Worm (Caenorhabditis elegans) whole organism, young adult: Measurements from ENCODE around the gene srd-43.

Source experiments
- C06A6.2 ChIP-seq: fragments of 200-800 bp; sonication (Bioruptor generic); conservative IDR thresholded peaks from 2 replicates; pipeline ENCODE4 v1.3.6; 2022; ENCODE audit warnings: missing genetic modification characterization, missing compliant biosample characterization
- D2030.7 ChIP-seq: fragments of 200-800 bp; sonication (Bioruptor generic); IDR thresholded peaks from 2 replicates; pipeline ENCODE4 v1.3.6; 2022; ENCODE audit warnings: missing genetic modification reagents, missing genetic modification characterization, missing compliant biosample characterization
- F22D6.2 ChIP-seq: sonication (generic microtip); optimal IDR thresholded peaks from 2 replicates; lab custom pipeline; 2016; ENCODE audit warnings: mild to moderate bottlenecking, missing genetic modification characterization, missing compliant biosample characterization
- F33H1.4 ChIP-seq: fragments of 200-800 bp; sonication (Bioruptor generic); IDR thresholded peaks from 2 replicates; pipeline ENCODE4 v1.3.6; 2022; ENCODE audit warnings: missing genetic modification reagents, missing genetic modification characterization, missing compliant biosample characterization
- K12H6.12 ChIP-seq: fragments of 200-800 bp; sonication (Bioruptor generic); optimal IDR thresholded peaks from 2 replicates; lab custom pipeline; 2018; ENCODE audit warnings: mild to moderate bottlenecking, missing genetic modification characterization, missing compliant biosample characterization
- Y53G8AR.9 ChIP-seq: fragments of 200-800 bp; sonication (Bioruptor generic); conservative IDR thresholded peaks from 2 replicates; pipeline ENCODE4 v1.3.6; 2022; ENCODE audit warnings: missing genetic modification reagents, missing genetic modification characterization, missing compliant biosample characterization
- Y95B8A.8 ChIP-seq: fragments of 200-800 bp; sonication (Bioruptor generic); IDR thresholded peaks from 2 replicates; pipeline ENCODE4 v1.3.6; 2022; ENCODE audit warnings: missing genetic modification reagents, missing genetic modification characterization, missing compliant biosample characterization
- ZK185.1 ChIP-seq: sonication (generic microtip); optimal IDR thresholded peaks from 2 replicates; lab custom pipeline; 2016; ENCODE audit warnings: mild to moderate bottlenecking, missing genetic modification characterization, missing compliant biosample characterization; ENCODE audit not compliant: poor library complexity, severe bottlenecking
- atf-7 ChIP-seq: sonication (generic microtip); optimal IDR thresholded peaks from 2 replicates; lab custom pipeline; 2017; ENCODE audit warnings: mild to moderate bottlenecking, missing genetic modification characterization, missing compliant biosample characterization
- attf-5 ChIP-seq: fragments of 200-800 bp; sonication (Bioruptor generic); optimal IDR thresholded peaks from 2 replicates; lab custom pipeline; 2018; ENCODE audit warnings: mild to moderate bottlenecking, missing genetic modification characterization, missing compliant biosample characterization
- ccch-3 ChIP-seq: fragments of 200-800 bp; sonication (Bioruptor generic); optimal IDR thresholded peaks from 2 replicates; lab custom pipeline; 2018; ENCODE audit warnings: mild to moderate bottlenecking, missing genetic modification characterization, missing compliant biosample characterization
- cebp-1 ChIP-seq, 2 experiments: fragments of 200-800 bp in 1 of 2; sonication (Bioruptor generic) in 1 of 2; sonication (generic microtip) in 1 of 2; IDR thresholded peaks in 1 of 2; optimal IDR thresholded peaks in 1 of 2; 2 replicates each; pipeline versions ENCODE4 v1.3.6 to Lab custom; 2017 to 2022; ENCODE audit warnings: missing compliant biosample characterization in 2 of 2, missing genetic modification characterization in 2 of 2, mild to moderate bottlenecking in 1 of 2, missing genetic modification reagents in 1 of 2, moderate library complexity in 1 of 2
- ceh-100 ChIP-seq: fragments of 200-800 bp; sonication (Bioruptor generic); IDR thresholded peaks from 2 replicates; pipeline ENCODE4 v1.3.6; 2022; ENCODE audit warnings: missing genetic modification reagents, missing genetic modification characterization, missing compliant biosample characterization
- ceh-27 ChIP-seq: fragments of 200-800 bp; sonication (Bioruptor generic); optimal IDR thresholded peaks from 2 replicates; lab custom pipeline; 2018; ENCODE audit warnings: mild to moderate bottlenecking, missing genetic modification characterization, moderate library complexity, missing compliant biosample characterization
- ceh-58 ChIP-seq: fragments of 200-800 bp; sonication (Bioruptor generic); IDR thresholded peaks from 2 replicates; pipeline ENCODE4 v1.3.6; 2022; ENCODE audit warnings: missing genetic modification characterization, missing compliant biosample characterization
- ceh-79 ChIP-seq: sonication (generic microtip); optimal IDR thresholded peaks from 2 replicates; lab custom pipeline; 2017; ENCODE audit warnings: mild to moderate bottlenecking, missing genetic modification characterization, missing compliant biosample characterization
- chd-7 ChIP-seq: sonication (generic microtip); optimal IDR thresholded peaks from 2 replicates; lab custom pipeline; 2016; ENCODE audit warnings: mild to moderate bottlenecking, missing genetic modification characterization, moderate library complexity, missing compliant biosample characterization
- die-1 ChIP-seq: sonication (generic microtip); optimal IDR thresholded peaks from 2 replicates; lab custom pipeline; 2016; ENCODE audit warnings: missing genotype, mild to moderate bottlenecking, missing genetic modification characterization, missing compliant biosample characterization
- dpff-1 ChIP-seq: sonication (generic microtip); optimal IDR thresholded peaks from 2 replicates; lab custom pipeline; 2017; ENCODE audit warnings: mild to moderate bottlenecking, missing genetic modification characterization, missing compliant biosample characterization
- egl-44 ChIP-seq: fragments of 200-800 bp; sonication (Bioruptor generic); IDR thresholded peaks from 2 replicates; pipeline ENCODE4 v1.3.6; 2022; ENCODE audit warnings: missing genetic modification reagents, missing genetic modification characterization, missing compliant biosample characterization
- fkh-3 ChIP-seq: sonication (generic microtip); optimal IDR thresholded peaks from 2 replicates; lab custom pipeline; 2016; ENCODE audit warnings: mild to moderate bottlenecking, missing genetic modification characterization, missing compliant biosample characterization
- gei-17 ChIP-seq: fragments of 200-800 bp; sonication (Bioruptor generic); optimal IDR thresholded peaks from 2 replicates; lab custom pipeline; 2018; ENCODE audit warnings: mild to moderate bottlenecking, missing genetic modification characterization, missing compliant biosample characterization
- him-1 ChIP-seq: sonication (generic microtip); optimal IDR thresholded peaks from 2 replicates; lab custom pipeline; 2016; ENCODE audit warnings: missing genotype, missing genetic modification reagents, missing genetic modification characterization, missing compliant biosample characterization
- lag-1 ChIP-seq: fragments of 200-800 bp; sonication (Bioruptor generic); IDR thresholded peaks from 2 replicates; pipeline ENCODE4 v1.3.6; 2022; ENCODE audit warnings: missing genetic modification reagents, missing genetic modification characterization, missing compliant biosample characterization
- let-607 ChIP-seq, 2 experiments: fragments of 200-800 bp in 1 of 2; sonication (Bioruptor generic) in 1 of 2; sonication (generic microtip) in 1 of 2; optimal IDR thresholded peaks; 2 replicates each; lab custom pipeline; 2016 to 2018; ENCODE audit warnings: mild to moderate bottlenecking in 2 of 2, missing compliant biosample characterization in 2 of 2, missing genetic modification characterization in 2 of 2, moderate library complexity in 2 of 2, missing genotype in 1 of 2
- lin-26 ChIP-seq: fragments of 200-800 bp; sonication (Bioruptor generic); IDR thresholded peaks from 2 replicates; pipeline ENCODE4 v1.3.6; 2022; ENCODE audit warnings: missing genetic modification reagents, missing genetic modification characterization, missing compliant biosample characterization
- lin-35 ChIP-seq, 3 experiments: fragments of 150-350 bp in 2 of 3; sonication (generic microtip) in 1 of 3; optimal IDR thresholded peaks; 2 replicates each; lab custom pipeline; 2014 to 2018; ENCODE audit warnings: missing biosample characterization in 3 of 3, missing genetic modification characterization in 3 of 3, missing genetic modification reagents in 3 of 3
- lin-40 ChIP-seq: sonication (generic microtip); optimal IDR thresholded peaks from 2 replicates; lab custom pipeline; 2016; ENCODE audit warnings: missing genetic modification characterization, mild to moderate bottlenecking, missing compliant biosample characterization, missing genotype, missing genetic modification reagents
- lin-54 ChIP-seq: fragments of 200-800 bp; sonication (Bioruptor generic); optimal IDR thresholded peaks from 2 replicates; lab custom pipeline; 2018; ENCODE audit warnings: mild to moderate bottlenecking, missing genetic modification characterization, missing compliant biosample characterization
- madf-10 ChIP-seq: sonication (generic microtip); optimal IDR thresholded peaks from 2 replicates; lab custom pipeline; 2016; ENCODE audit warnings: mild to moderate bottlenecking, missing genetic modification characterization, missing compliant biosample characterization
- madf-3 ChIP-seq: fragments of 200-800 bp; sonication (Bioruptor generic); IDR thresholded peaks from 2 replicates; pipeline ENCODE4 v1.3.6; 2022; ENCODE audit warnings: missing genetic modification reagents, missing genetic modification characterization, missing compliant biosample characterization
- madf-8 ChIP-seq: fragments of 200-800 bp; sonication (Bioruptor generic); conservative IDR thresholded peaks from 2 replicates; pipeline ENCODE4 v1.3.6; 2022; ENCODE audit warnings: missing genetic modification reagents, missing genetic modification characterization, missing compliant biosample characterization
- mes-4 ChIP-seq: sonication (generic microtip); optimal IDR thresholded peaks from 2 replicates; lab custom pipeline; 2016; ENCODE audit warnings: missing genotype, missing genetic modification characterization, missing compliant biosample characterization
- mxl-1 ChIP-seq: sonication (generic microtip); optimal IDR thresholded peaks from 2 replicates; lab custom pipeline; 2016; ENCODE audit warnings: missing genetic modification characterization, missing compliant biosample characterization
- nhr-80 ChIP-seq: sonication (generic microtip); optimal IDR thresholded peaks from 2 replicates; lab custom pipeline; 2016; ENCODE audit warnings: missing genetic modification characterization, missing compliant biosample characterization
- nhr-90 ChIP-seq: sonication (generic microtip); optimal IDR thresholded peaks from 2 replicates; lab custom pipeline; 2016; ENCODE audit warnings: missing genotype, mild to moderate bottlenecking, missing genetic modification characterization, missing compliant biosample characterization
- pha-4 ChIP-seq: fragments of 150-350 bp; sonication (generic microtip); optimal IDR thresholded peaks from 2 replicates; lab custom pipeline; 2014; ENCODE audit warnings: missing biosample characterization, missing genetic modification reagents, missing genetic modification characterization
- rec-8 ChIP-seq, 2 experiments: sonication (generic microtip); optimal IDR thresholded peaks; 2 replicates each; lab custom pipeline; 2016; ENCODE audit warnings: mild to moderate bottlenecking in 2 of 2, missing genetic modification characterization in 2 of 2, missing genetic modification reagents in 2 of 2, missing genotype in 2 of 2, missing biosample characterization in 1 of 2, missing compliant biosample characterization in 1 of 2, moderate library complexity in 1 of 2
- snpc-1.1 ChIP-seq: sonication (generic microtip); optimal IDR thresholded peaks from 2 replicates; lab custom pipeline; 2017; ENCODE audit warnings: missing genetic modification characterization, mild to moderate bottlenecking, missing compliant biosample characterization, antibody characterized with exemption, moderate library complexity, missing genotype, missing genetic modification reagents; ENCODE audit not compliant: insufficient read depth
- snpc-4 ChIP-seq, 5 experiments: fragments of 150-350 bp in 1 of 5; sonication (generic microtip) in 4 of 5; optimal IDR thresholded peaks; 2 replicates each; lab custom pipeline; 2014 to 2018; ENCODE audit warnings: missing genetic modification characterization in 5 of 5, missing biosample characterization in 3 of 5, antibody characterized with exemption in 2 of 5, mild to moderate bottlenecking in 2 of 5, missing compliant biosample characterization in 2 of 5, missing genotype in 2 of 5, moderate library complexity in 2 of 5, missing genetic modification reagents in 1 of 5
- tbx-9 ChIP-seq: sonication (generic microtip); optimal IDR thresholded peaks from 2 replicates; lab custom pipeline; 2016; ENCODE audit warnings: borderline replicate concordance, missing genetic modification characterization, inconsistent platforms, missing compliant biosample characterization
- tlf-1 ChIP-seq: fragments of 200-800 bp; sonication (Bioruptor generic); optimal IDR thresholded peaks from 2 replicates; lab custom pipeline; 2018; ENCODE audit warnings: mild to moderate bottlenecking, missing genetic modification characterization, missing compliant biosample characterization
- ztf-26 ChIP-seq: sonication (generic microtip); optimal IDR thresholded peaks from 2 replicates; lab custom pipeline; 2017; ENCODE audit warnings: missing genetic modification characterization, missing compliant biosample characterization

The srd-43 gene

ce11 chrX:13305779-13306178, at the start of gene srd-43:
srd-43 (minus strand) TSS chrX:13305844.
- TF ChIP-seq ceh-100 (GFP tag; lab: Robert Waterston, UW) (no peak), lin-54 (GFP tag; lab: Kevin White, UChicago) (no peak)

ce11 chrX:13354672-13355407, 49.2 kb upstream of the srd-43 start:
- TF ChIP-seq tbx-9 (tag; lab: Kevin White, UChicago) (no peak), chd-7 (tag; lab: Kevin White, UChicago) (peak; percentile 44), K12H6.12 (tag; lab: Kevin White, UChicago) (peak; percentile 8), C06A6.2 (no peak), Y95B8A.8 (0 out of 2 replicates have a peak, but pooled peaks have one; percentile 23), mes-4 (tag; lab: Kevin White, UChicago) (no peak), nhr-80 (tag; lab: Kevin White, UChicago) (peak; percentile 76), nhr-90 (no peak), fkh-3 (tag; lab: Kevin White, UChicago) (no peak), ztf-26 (tag; lab: Kevin White, UChicago) (peak; percentile 7), ZK185.1 (no peak), let-607 (tag; optimal IDR thresholded peaks at IDR 0.05; lab: Kevin White, UChicago) (peak in 1 of 2 experiments; percentile 67), egl-44 (0 out of 2 replicates have a peak, but pooled peaks have one; percentile 10), rec-8 (tag; optimal IDR thresholded peaks at IDR 0.05; lab: Kevin White, UChicago) (no peak), gei-17 (GFP tag; lab: Kevin White, UChicago) (no peak), die-1 (tag; lab: Kevin White, UChicago) (no peak), attf-5 (GFP tag; lab: Kevin White, UChicago) (peak; percentile 16), cebp-1 (GFP tag; IDR thresholded peaks at IDR 0.05; lab: Robert Waterston, UW) (no peak), cebp-1 (tag; optimal IDR thresholded peaks at IDR 0.05; lab: Kevin White, UChicago) (peak; percentile 66), dpff-1 (tag; lab: Kevin White, UChicago) (no peak), lin-26 (GFP tag; lab: Robert Waterston, UW) (0 out of 2 replicates have a peak, but pooled peaks have one; percentile 28), madf-3 (GFP tag; lab: Robert Waterston, UW) (no peak), ceh-27 (GFP tag; lab: Kevin White, UChicago) (no peak), lin-40 (tag; lab: Kevin White, UChicago) (peak; percentile 44), ceh-79 (tag; lab: Kevin White, UChicago) (no peak), snpc-1.1 (tag; lab: Kevin White, UChicago) (no peak), lag-1 (GFP tag; lab: Robert Waterston, UW) (no peak), atf-7 (tag; lab: Kevin White, UChicago) (peak; percentile 49), F22D6.2 (tag; lab: Kevin White, UChicago) (peak; percentile 63)

- TF ChIP-seq let-607 (tag; optimal IDR thresholded peaks at IDR 0.05; lab: Kevin White, UChicago) (peak in 1 of 2 experiments; percentile 14), madf-8 (no peak), mes-4 (tag; lab: Kevin White, UChicago) (no peak), snpc-4 (GFP tag; optimal IDR thresholded peaks at IDR 0.05; lab: Kevin White, UChicago) (no peak), snpc-4 (tag; optimal IDR thresholded peaks at IDR 0.05; lab: Kevin White, UChicago) (peak in 2 of 4 experiments; percentile 22 to 23), D2030.7 (GFP tag; lab: Robert Waterston, UW) (no peak), gei-17 (GFP tag; lab: Kevin White, UChicago) (peak; percentile 1), him-1 (tag; lab: Kevin White, UChicago) (no peak), tlf-1 (peak; percentile 33), atf-7 (tag; lab: Kevin White, UChicago) (peak; percentile 66), mxl-1 (no peak), lin-35 (GFP tag; optimal IDR thresholded peaks at IDR 0.05; lab: Kevin White, UChicago) (peak in 1 of 3 experiments; percentile 1), pha-4 (tag; lab: Kevin White, UChicago) (peak; percentile 41), ceh-58 (GFP tag; lab: Robert Waterston, UW) (no peak), ccch-3 (GFP tag; lab: Kevin White, UChicago) (no peak), F33H1.4 (GFP tag; lab: Robert Waterston, UW) (no peak), madf-10 (tag; lab: Kevin White, UChicago) (peak; percentile 30), Y53G8AR.9 (GFP tag; lab: Robert Waterston, UW) (peak; percentile 59; the same call in 1 of the 2 replicates)
Measured at ce11 chrX:13353530-13353929, 47.9 kb upstream of the srd-43 start.
